Worm (Caenorhabditis elegans): ENCODE results near the gene hsd-3.

Gene hsd-3

DNA sequence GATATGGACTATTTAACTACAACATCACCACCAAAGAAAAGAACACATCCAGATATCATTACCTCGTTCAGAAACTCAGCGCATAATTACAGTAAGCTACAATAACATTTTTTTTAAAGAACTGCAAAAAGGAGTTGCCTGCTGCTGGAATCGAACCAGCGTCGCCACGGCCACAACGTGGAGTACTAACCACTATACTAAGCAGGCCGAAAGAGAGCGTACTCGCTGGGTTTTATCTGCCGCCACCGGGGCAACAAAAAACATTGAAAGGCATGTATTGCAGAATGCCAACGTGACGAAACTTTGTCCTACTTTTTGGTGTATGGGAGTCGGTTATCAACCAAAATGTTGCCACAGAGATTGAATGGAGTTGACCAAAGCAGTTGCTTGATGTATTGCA is 13.6 kb downstream of the hsd-3 start (continued):
- TF ChIP-seq madf-6 (GFP tag; IDR thresholded peaks at IDR 0.05) (peak; percentile 46; the same call in 1 of the 2 replicates), unc-130 (GFP tag; optimal IDR thresholded peaks at IDR 0.05) (no peak), mes-4 (tag; optimal IDR thresholded peaks at IDR 0.05) (peak; percentile 23), B0261.1 (tag; optimal IDR thresholded peaks at IDR 0.05) (peak; percentile 96), rcor-1 (GFP tag; IDR thresholded peaks at IDR 0.05) (peak; percentile 44; the same call in 1 of the 2 replicates), dox-1 (GFP tag; IDR thresholded peaks at IDR 0.05) (peak; percentile 75), nhr-90 (tag; optimal IDR thresholded peaks at IDR 0.05) (peak; percentile 83), lin-35 (GFP tag; optimal IDR thresholded peaks at IDR 0.05) (peak in 1 of 3 experiments; percentile 37), ztf-6 (GFP tag; IDR thresholded peaks at IDR 0.05) (no peak), ceh-58 (GFP tag; IDR thresholded peaks at IDR 0.05) (no peak), egl-44 (GFP tag; IDR thresholded peaks at IDR 0.05) (peak; percentile 81), tbp1 (GFP tag; optimal IDR thresholded peaks at IDR 0.05) (peak; percentile 94), bed-1 (GFP tag; IDR thresholded peaks at IDR 0.05) (no peak), attf-3 (GFP tag; conservative IDR thresholded peaks at IDR 0.05) (0 out of 2 replicates have a peak, but pooled peaks have one; percentile 25), ztf-25 (GFP tag; IDR thresholded peaks at IDR 0.05) (peak; percentile 82; the same call in 1 of the 2 replicates), zfh-2 (GFP tag; conservative IDR thresholded peaks at IDR 0.05) (0 out of 2 replicates have a peak, but pooled peaks have one; percentile 18), madf-8 (GFP tag; conservative IDR thresholded peaks at IDR 0.05) (no peak), Y56A3A.18 (GFP tag; IDR thresholded peaks at IDR 0.05) (peak; percentile 20; the same call in 1 of the 2 replicates), rec-8 (tag; optimal IDR thresholded peaks at IDR 0.05) (peak; percentile 41 to 67), ama-1 (optimal IDR thresholded peaks at IDR 0.05) (no peak), ama-1 (GFP tag; optimal IDR thresholded peaks at IDR 0.05) (peak in 1 of 2 experiments; percentile 52), hmg-20 (GFP tag; IDR thresholded peaks at IDR 0.05) (peak; percentile 77), Y79H2A.3 (GFP tag; conservative IDR thresholded peaks at IDR 0.05) (no peak), nfya-1 (tag; optimal IDR thresholded peaks at IDR 0.05; ENCODE audit: borderline replicate concordance, insufficient read depth) (no peak), lin-26 (GFP tag; IDR thresholded peaks at IDR 0.05) (peak; percentile 90), F52B5.7 (tag; optimal IDR thresholded peaks at IDR 0.05) (peak; percentile 70), pbrm-1 (GFP tag; IDR thresholded peaks at IDR 0.05) (peak; percentile 90), cebp-2 (GFP tag; IDR thresholded peaks at IDR 0.05) (0 out of 2 replicates have a peak, but pooled peaks have one; percentile 18), snpc-3.4 (tag; optimal IDR thresholded peaks at IDR 0.05) (peak; percentile 14), ztf-18 (tag; optimal IDR thresholded peaks at IDR 0.05) (peak; percentile 53), mxl-1 (tag; optimal IDR thresholded peaks at IDR 0.05) (peak; percentile 18), ztf-28 (GFP tag; IDR thresholded peaks at IDR 0.05) (peak; percentile 91), pha-4 (tag; optimal IDR thresholded peaks at IDR 0.05) (no peak), F23B12.7 (tag; optimal IDR thresholded peaks at IDR 0.05; ENCODE audit: insufficient read depth) (peak; percentile 87), ceh-27 (GFP tag; optimal IDR thresholded peaks at IDR 0.05) (peak; percentile 58), D2030.7 (GFP tag; IDR thresholded peaks at IDR 0.05) (peak; percentile 84), attf-6 (GFP tag; IDR thresholded peaks at IDR 0.05) (0 out of 2 replicates have a peak, but pooled peaks have one; percentile 46), B0336.3 (GFP tag; IDR thresholded peaks at IDR 0.05) (no peak), hlh-12 (tag; optimal IDR thresholded peaks at IDR 0.05) (no peak), let-526 (GFP tag; IDR thresholded peaks at IDR 0.05) (no peak), egl-18 (GFP tag; IDR thresholded peaks at IDR 0.05) (no peak), ccch-3 (GFP tag; optimal IDR thresholded peaks at IDR 0.05) (no peak), K12H6.12 (tag; optimal IDR thresholded peaks at IDR 0.05) (peak; percentile 62), Y53F4B.3 (GFP tag; IDR thresholded peaks at IDR 0.05) (0 out of 2 replicates have a peak, but pooled peaks have one; percentile 39), athp-1 (tag; optimal IDR thresholded peaks at IDR 0.05) (no peak), lin-40 (tag; optimal IDR thresholded peaks at IDR 0.05) (peak; percentile 64), nhr-120 (GFP tag; IDR thresholded peaks at IDR 0.05) (no peak), rpc-1 (optimal IDR thresholded peaks at IDR 0.05) (peak; percentile 81), rpc-1 (tag; optimal IDR thresholded peaks at IDR 0.05) (peak; percentile 87)
